Fruit fly (Drosophila melanogaster) whole organism: ENCODE data around the gene Arl4.

ENCODE experiments used
- CG8478 ChIP-seq: fragments of >200 bp; optimal IDR thresholded peaks from 2 replicates; lab custom pipeline; 2018; ENCODE audit warnings: inconsistent platforms
- Dll ChIP-seq: fragments of >200 bp; optimal IDR thresholded peaks from 2 replicates; lab custom pipeline; 2017
- pan ChIP-seq: fragments of >200 bp; optimal IDR thresholded peaks from 2 replicates; lab custom pipeline; 2017
- psq ChIP-seq: fragments of >200 bp; optimal IDR thresholded peaks from 2 replicates; lab custom pipeline; 2017
- usp ChIP-seq: fragments of >200 bp; optimal IDR thresholded peaks from 2 replicates; lab custom pipeline; 2017; ENCODE audit warnings: missing biosample characterization, missing genetic modification characterization, mixed read lengths

DNA sequence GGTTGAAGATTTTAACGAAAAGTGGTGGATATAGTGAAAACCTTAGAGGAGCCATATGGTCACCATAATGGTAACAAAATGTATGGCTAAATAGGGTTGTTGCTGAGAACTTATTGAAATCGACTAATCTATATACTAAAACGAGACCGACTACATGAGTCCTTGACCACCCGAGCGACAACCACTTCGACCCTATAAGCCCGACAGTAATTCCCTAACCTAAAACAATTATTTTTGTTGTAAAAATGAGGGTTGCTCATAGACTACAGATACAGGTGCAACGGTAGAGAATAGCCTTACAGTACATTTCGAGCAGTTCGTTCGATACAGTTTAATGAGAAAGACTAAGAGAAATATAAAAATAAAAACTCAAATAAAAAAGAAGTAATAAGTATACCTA is 28.7 kb downstream of the Arl4 start, which contains the start of gene CG32006:
- no peak for TF ChIP-seq pan (lab: Kevin White, UChicago)
- TF ChIP-seq psq (lab: Kevin White, UChicago), result no peak
- no peak for TF ChIP-seq usp
- TF ChIP-seq Dll (lab: Kevin White, UChicago), result no peak
- TF ChIP-seq CG8478 (lab: Kevin White, UChicago), result no peak
